Fruit fly (Drosophila melanogaster) whole organism, embryonic: ENCODE measurements around the gene CG4133.

Experiments
- B-H2 ChIP-seq: fragments of 200-800 bp; sonication (Bioruptor generic); optimal IDR thresholded peaks from 2 replicates; lab custom pipeline; 2018; ENCODE audit warnings: missing biosample characterization, mild to moderate bottlenecking, missing genetic modification characterization
- CG10321 ChIP-seq: fragments of 200-800 bp; sonication (Bioruptor generic); IDR thresholded peaks from 2 replicates; pipeline ENCODE4 v1.3.6; 2022; ENCODE audit warnings: missing biosample characterization, missing genetic modification characterization
- CG10979 ChIP-seq: fragments of 200-800 bp; sonication (Bioruptor generic); optimal IDR thresholded peaks from 2 replicates; lab custom pipeline; 2018; ENCODE audit warnings: missing biosample characterization, mild to moderate bottlenecking, missing genetic modification characterization, moderate library complexity
- CG11398 ChIP-seq: fragments of 200-800 bp; sonication (Bioruptor generic); optimal IDR thresholded peaks from 2 replicates; lab custom pipeline; 2016; ENCODE audit warnings: missing biosample characterization, missing genetic modification characterization
- CG11696 ChIP-seq: fragments of 200-800 bp; sonication (Bioruptor generic); IDR thresholded peaks from 2 replicates; pipeline ENCODE4 v1.3.6; 2022; ENCODE audit warnings: missing biosample characterization, missing genetic modification characterization
- CG12071 ChIP-seq: fragments of 200-800 bp; sonication (Bioruptor generic); optimal IDR thresholded peaks from 3 replicates; lab custom pipeline; 2018; ENCODE audit warnings: missing biosample characterization, mild to moderate bottlenecking, missing genetic modification characterization
- CG14710 ChIP-seq: fragments of 200-800 bp; sonication (Bioruptor generic); optimal IDR thresholded peaks from 3 replicates; lab custom pipeline; 2019; ENCODE audit warnings: missing biosample characterization, mild to moderate bottlenecking, missing genetic modification characterization, moderate library complexity
- CG15514 ChIP-seq: fragments of 200-800 bp; sonication (Bioruptor generic); optimal IDR thresholded peaks from 3 replicates; lab custom pipeline; 2017; ENCODE audit warnings: missing biosample characterization, missing genetic modification characterization, mild to moderate bottlenecking, moderate library complexity, missing genetic modification reagents
- CG16815 ChIP-seq: fragments of 200-800 bp; sonication (Bioruptor generic); optimal IDR thresholded peaks from 3 replicates; lab custom pipeline; 2017; ENCODE audit warnings: missing biosample characterization, mild to moderate bottlenecking, missing genetic modification characterization
- CG1832 ChIP-seq: fragments of 200-800 bp; sonication (Bioruptor generic); optimal IDR thresholded peaks from 2 replicates; lab custom pipeline; 2017; ENCODE audit warnings: missing biosample characterization, mild to moderate bottlenecking, missing genetic modification characterization, inconsistent platforms
- CG2712 ChIP-seq: fragments of 200-800 bp; optimal IDR thresholded peaks from 3 replicates; lab custom pipeline; 2019; ENCODE audit warnings: missing biosample characterization, mild to moderate bottlenecking, missing genetic modification characterization, moderate library complexity
- CG2875 ChIP-seq: fragments of 200-800 bp; sonication (Bioruptor generic); optimal IDR thresholded peaks from 2 replicates; lab custom pipeline; 2017; ENCODE audit warnings: missing biosample characterization, mild to moderate bottlenecking, missing genetic modification characterization, missing genetic modification reagents
- CG3163 ChIP-seq: fragments of 200-800 bp; sonication (Bioruptor generic); optimal IDR thresholded peaks from 3 replicates; lab custom pipeline; 2016; ENCODE audit warnings: missing biosample characterization, missing genetic modification characterization
- CG3838 ChIP-seq: fragments of 200-800 bp; sonication (Bioruptor generic); optimal IDR thresholded peaks from 3 replicates; lab custom pipeline; 2016; ENCODE audit warnings: missing biosample characterization, missing genetic modification characterization
- CG7928 ChIP-seq: fragments of 200-800 bp; sonication (Bioruptor generic); optimal IDR thresholded peaks from 2 replicates; lab custom pipeline; 2017; ENCODE audit warnings: missing biosample characterization, mild to moderate bottlenecking, missing genetic modification characterization
- CG8290 ChIP-seq, 3 experiments: fragments of 200-800 bp; sonication (Bioruptor generic); optimal IDR thresholded peaks; 2 replicates each; lab custom pipeline; 2016 to 2019; ENCODE audit warnings: missing biosample characterization in 3 of 3, missing genetic modification characterization in 3 of 3, mild to moderate bottlenecking in 2 of 3, moderate library complexity in 1 of 3
- CTCF ChIP-seq: fragments of 200-800 bp; sonication (Bioruptor generic); optimal IDR thresholded peaks from 2 replicates; lab custom pipeline; 2017; ENCODE audit warnings: missing biosample characterization, mild to moderate bottlenecking, missing genetic modification characterization, moderate library complexity
- D19A ChIP-seq: fragments of 200-800 bp; optimal IDR thresholded peaks from 3 replicates; lab custom pipeline; 2019; ENCODE audit warnings: missing biosample characterization, mild to moderate bottlenecking, missing genetic modification characterization, moderate library complexity
- D19B ChIP-seq: fragments of 200-800 bp; sonication (Bioruptor generic); optimal IDR thresholded peaks from 2 replicates; lab custom pipeline; 2017; ENCODE audit warnings: missing biosample characterization, mild to moderate bottlenecking, missing genetic modification characterization
- Deaf1 ChIP-seq: fragments of 200-800 bp; optimal IDR thresholded peaks from 3 replicates; lab custom pipeline; 2019; ENCODE audit warnings: missing biosample characterization, mild to moderate bottlenecking, missing genetic modification characterization, moderate library complexity
- Dip3 ChIP-seq: fragments of 200-800 bp; sonication (Bioruptor generic); optimal IDR thresholded peaks from 3 replicates; lab custom pipeline; 2016; ENCODE audit warnings: missing biosample characterization, missing genetic modification characterization
- Eip74EF ChIP-seq, 2 experiments: fragments of 200-800 bp in 1 of 2; fragments of >200 bp in 1 of 2; sonication (Bioruptor generic) in 1 of 2; optimal IDR thresholded peaks; 2 replicates each; lab custom pipeline; 2017 to 2019; ENCODE audit warnings: missing biosample characterization in 2 of 2, missing genetic modification characterization in 2 of 2, mild to moderate bottlenecking in 1 of 2, moderate library complexity in 1 of 2
- Elba2 ChIP-seq: fragments of 200-800 bp; sonication (Bioruptor generic); optimal IDR thresholded peaks from 3 replicates; lab custom pipeline; 2016; ENCODE audit warnings: missing biosample characterization, missing genetic modification characterization
- H15 ChIP-seq: fragments of 200-800 bp; sonication (Bioruptor generic); IDR thresholded peaks from 3 replicates; pipeline ENCODE4 v1.3.6; 2022; ENCODE audit warnings: missing biosample characterization, missing genetic modification characterization
- H2.0 ChIP-seq: fragments of 200-800 bp; sonication (Bioruptor generic); IDR thresholded peaks from 2 replicates; pipeline ENCODE4 v1.3.6; 2022; ENCODE audit warnings: missing biosample characterization, missing genetic modification characterization
- Hand ChIP-seq: fragments of 200-800 bp; sonication (Bioruptor generic); optimal IDR thresholded peaks from 2 replicates; lab custom pipeline; 2017; ENCODE audit warnings: mild to moderate bottlenecking, missing biosample characterization, missing genetic modification reagents, missing genetic modification characterization
- Med ChIP-seq: fragments of 200-800 bp; sonication (Bioruptor generic); peaks from one replicate; lab custom pipeline; 2016; ENCODE audit warnings: missing biosample characterization, missing genetic modification characterization, mild to moderate bottlenecking, inconsistent platforms, moderate library complexity
- NC2α ChIP-seq: fragments of 200-800 bp; sonication (Bioruptor generic); optimal IDR thresholded peaks from 2 replicates; lab custom pipeline; 2016; ENCODE audit warnings: missing biosample characterization, missing genetic modification characterization
- Nf-YB ChIP-seq: fragments of 200-800 bp; sonication (Bioruptor generic); optimal IDR thresholded peaks from 3 replicates; lab custom pipeline; 2019; ENCODE audit warnings: missing biosample characterization, mild to moderate bottlenecking, missing genetic modification characterization, moderate library complexity
- Rfx ChIP-seq: fragments of 200-800 bp; sonication (Bioruptor generic); IDR thresholded peaks from 2 replicates; pipeline ENCODE4 v1.3.6; 2022; ENCODE audit warnings: missing biosample characterization, missing genetic modification characterization
- Xrp1 ChIP-seq: fragments of 200-800 bp; sonication (Bioruptor generic); IDR thresholded peaks from 2 replicates; pipeline ENCODE4 v1.3.6; 2022; ENCODE audit warnings: missing biosample characterization, missing genetic modification characterization
- YL-1 ChIP-seq: fragments of 200-800 bp; sonication (Bioruptor generic); optimal IDR thresholded peaks from 3 replicates; lab custom pipeline; 2017; ENCODE audit warnings: missing biosample characterization, mild to moderate bottlenecking, missing genetic modification characterization
- crol ChIP-seq: fragments of 200-800 bp; sonication (Bioruptor generic); IDR thresholded peaks from 2 replicates; pipeline ENCODE4 v1.3.6; 2022; ENCODE audit warnings: missing biosample characterization, missing genetic modification characterization
- dmrt99B ChIP-seq: fragments of 200-800 bp; sonication (Bioruptor generic); optimal IDR thresholded peaks from 2 replicates; lab custom pipeline; 2018; ENCODE audit warnings: missing biosample characterization, mild to moderate bottlenecking, missing genetic modification characterization, moderate library complexity
- dpn ChIP-seq, 2 experiments: fragments of 200-800 bp; sonication (Bioruptor generic); optimal IDR thresholded peaks; 3 replicates each; lab custom pipeline; 2016; ENCODE audit warnings: missing biosample characterization in 2 of 2, missing genetic modification characterization in 2 of 2
- exex ChIP-seq: fragments of 200-800 bp; sonication (Bioruptor generic); optimal IDR thresholded peaks from 4 replicates; lab custom pipeline; 2018; ENCODE audit warnings: missing biosample characterization, mild to moderate bottlenecking, missing genetic modification characterization, moderate library complexity
- fd64A ChIP-seq: fragments of 200-800 bp; sonication (Bioruptor generic); optimal IDR thresholded peaks from 3 replicates; lab custom pipeline; 2018; ENCODE audit warnings: missing biosample characterization, mild to moderate bottlenecking, missing genetic modification characterization
- gcm ChIP-seq: fragments of 200-800 bp; sonication (Bioruptor generic); optimal IDR thresholded peaks from 2 replicates; lab custom pipeline; 2019; ENCODE audit warnings: missing biosample characterization, mild to moderate bottlenecking, missing genetic modification characterization, moderate library complexity
- lab ChIP-seq: fragments of 200-800 bp; sonication (Bioruptor generic); optimal IDR thresholded peaks from 3 replicates; lab custom pipeline; 2017; ENCODE audit warnings: missing biosample characterization, missing genetic modification characterization, mild to moderate bottlenecking, moderate library complexity, missing genetic modification reagents
- nerfin-1 ChIP-seq: fragments of 200-800 bp; sonication (Bioruptor generic); optimal IDR thresholded peaks from 3 replicates; lab custom pipeline; 2019; ENCODE audit warnings: missing biosample characterization, mild to moderate bottlenecking, missing genetic modification characterization, moderate library complexity
- nom ChIP-seq: fragments of 200-800 bp; sonication (Bioruptor generic); optimal IDR thresholded peaks from 2 replicates; lab custom pipeline; 2017; ENCODE audit warnings: missing biosample characterization, missing genetic modification characterization, mild to moderate bottlenecking, moderate library complexity, missing genetic modification reagents
- pfk ChIP-seq: fragments of 200-800 bp; sonication (Bioruptor generic); optimal IDR thresholded peaks from 2 replicates; lab custom pipeline; 2018; ENCODE audit warnings: missing biosample characterization, mild to moderate bottlenecking, missing genetic modification characterization, moderate library complexity
- run ChIP-seq: fragments of 200-800 bp; sonication (Bioruptor generic); optimal IDR thresholded peaks from 3 replicates; lab custom pipeline; 2018; ENCODE audit warnings: missing biosample characterization, mild to moderate bottlenecking, missing genetic modification characterization
- sc ChIP-seq, 3 experiments: fragments of >200 bp in 2 of 3; fragments of 200-800 bp in 1 of 3; sonication (Bioruptor generic) in 1 of 3; optimal IDR thresholded peaks; 2 replicates in 2 of 3; 3 replicates in 1 of 3; lab custom pipeline; 2017; ENCODE audit warnings: mild to moderate bottlenecking in 1 of 3, missing biosample characterization in 1 of 3, missing genetic modification characterization in 1 of 3, missing genetic modification reagents in 1 of 3
- sd ChIP-seq: fragments of 200-800 bp; sonication (Bioruptor generic); optimal IDR thresholded peaks from 3 replicates; lab custom pipeline; 2018; ENCODE audit warnings: missing biosample characterization, mild to moderate bottlenecking, missing genetic modification characterization, moderate library complexity
- trem ChIP-seq: fragments of 200-800 bp; optimal IDR thresholded peaks from 3 replicates; lab custom pipeline; 2019; ENCODE audit warnings: missing biosample characterization, mild to moderate bottlenecking, missing genetic modification characterization, moderate library complexity
- wek ChIP-seq: fragments of 200-800 bp; sonication (Bioruptor generic); optimal IDR thresholded peaks from 3 replicates; lab custom pipeline; 2018; ENCODE audit warnings: missing biosample characterization, mild to moderate bottlenecking, missing genetic modification characterization, moderate library complexity
- zfh2 ChIP-seq: fragments of 200-800 bp; sonication (Bioruptor generic); optimal IDR thresholded peaks from 2 replicates; lab custom pipeline; 2016; ENCODE audit warnings: missing biosample characterization, missing genetic modification characterization

Gene CG4133

dm6 chr2L:478749-479482 is 23.6 kb downstream of the CG4133 start (continued):
- peak; percentile 22 for TF ChIP-seq CG2875 (GFP tag; lab: Kevin White, UChicago)
- TF ChIP-seq sd (tag; lab: Kevin White, UChicago), result peak; percentile 85
- no peak for TF ChIP-seq crol (GFP tag; lab: Robert Waterston, UW)
- TF ChIP-seq CG8290 (GFP tag; optimal IDR thresholded peaks at IDR 0.05; lab: Kevin White, UChicago), result peak; percentile 41
- peak; percentile 47 to 95 for TF ChIP-seq CG8290 (tag; optimal IDR thresholded peaks at IDR 0.05; lab: Kevin White, UChicago)
- TF ChIP-seq CG7928 (GFP tag; lab: Kevin White, UChicago), result peak; percentile 16
- TF ChIP-seq dmrt99B (tag; lab: Kevin White, UChicago), result peak; percentile 48
- TF ChIP-seq D19B, result no peak
- peak; percentile 91 for TF ChIP-seq Med
- TF ChIP-seq nom, result peak; percentile 100
- peak; percentile 61 for TF ChIP-seq CG11398 (GFP tag; lab: Kevin White, UChicago)
- TF ChIP-seq CG15514 (GFP tag; lab: Kevin White, UChicago), result peak; percentile 62
- TF ChIP-seq trem, result peak; percentile 26
- peak; percentile 5 for TF ChIP-seq exex (tag; lab: Kevin White, UChicago)
- TF ChIP-seq CG2712, result peak; percentile 11
- TF ChIP-seq Rfx, result no peak
- TF ChIP-seq Deaf1 (tag; lab: Kevin White, UChicago), result peak; percentile 73
- peak; percentile 26 for TF ChIP-seq wek (GFP tag; lab: Kevin White, UChicago)
- TF ChIP-seq zfh2, result peak; percentile 20
- peak; percentile 89 for TF ChIP-seq Elba2
- peak; percentile 3 for TF ChIP-seq Dip3 (GFP tag; lab: Kevin White, UChicago)
- no peak for TF ChIP-seq run
- peak; percentile 34 for TF ChIP-seq Nf-YB (GFP tag; lab: Kevin White, UChicago)
- TF ChIP-seq CG3838, result peak; percentile 46
- peak; percentile 46 for TF ChIP-seq D19A (tag; lab: Kevin White, UChicago)
- TF ChIP-seq CG3163 (GFP tag; lab: Kevin White, UChicago), result peak; percentile 47
- TF ChIP-seq CG10979 (tag; lab: Kevin White, UChicago), result no peak
- no peak for TF ChIP-seq fd64A
- TF ChIP-seq H15 (GFP tag; lab: Robert Waterston, UW), result no peak
- peak; percentile 12 for TF ChIP-seq nerfin-1 (tag; lab: Kevin White, UChicago)
- peak; percentile 39 for TF ChIP-seq Hand
- peak; percentile 38 for TF ChIP-seq CG12071 (GFP tag; lab: Kevin White, UChicago)
- TF ChIP-seq NC2α, result no peak
- peak; percentile 85 for TF ChIP-seq lab (GFP tag; lab: Kevin White, UChicago)
- peak; percentile 40 for TF ChIP-seq gcm (GFP tag; lab: Kevin White, UChicago)
- TF ChIP-seq Eip74EF (GFP tag; optimal IDR thresholded peaks at IDR 0.05; lab: Kevin White, UChicago), result peak in 1 of 2 experiments; percentile 68
- no peak for TF ChIP-seq CG16815 (GFP tag; lab: Kevin White, UChicago)
- TF ChIP-seq CG11696, result no peak
- peak in 1 of 2 experiments; percentile 11 for TF ChIP-seq dpn (GFP tag; optimal IDR thresholded peaks at IDR 0.05; lab: Kevin White, UChicago)
- TF ChIP-seq CTCF (GFP tag; lab: Kevin White, UChicago), result peak; percentile 53
- TF ChIP-seq B-H2 (GFP tag; lab: Kevin White, UChicago), result peak; percentile 56
- no peak for TF ChIP-seq sc (optimal IDR thresholded peaks at IDR 0.05; lab: Kevin White, UChicago)
- TF ChIP-seq sc (GFP tag; optimal IDR thresholded peaks at IDR 0.05; lab: Kevin White, UChicago), result no peak
- no peak for TF ChIP-seq H2.0 (GFP tag; lab: Robert Waterston, UW)
- TF ChIP-seq CG1832 (GFP tag; lab: Kevin White, UChicago), result peak; percentile 96
- TF ChIP-seq YL-1 (GFP tag; lab: Kevin White, UChicago), result peak; percentile 27
- TF ChIP-seq CG14710, result peak; percentile 2
- TF ChIP-seq CG10321 (GFP tag; lab: Robert Waterston, UW), result no peak
- TF ChIP-seq pfk, result peak; percentile 58
- TF ChIP-seq Xrp1 (GFP tag; lab: Robert Waterston, UW), result no peak
